Worm (Caenorhabditis elegans) whole organism, L2 larva: ENCODE measurements around the gene F11D5.5.

Source experiments
- F13H6.1 ChIP-seq: sonication (generic microtip); optimal IDR thresholded peaks from 2 replicates; lab custom pipeline; 2016; ENCODE audit warnings: missing genetic modification characterization, missing compliant biosample characterization
- R02D3.7 ChIP-seq: fragments of 150-350 bp; optimal IDR thresholded peaks from 2 replicates; lab custom pipeline; 2014; ENCODE audit warnings: missing biosample characterization, missing genetic modification characterization
- Y55F3AM.14 ChIP-seq: fragments of 200-800 bp; sonication (Bioruptor generic); optimal IDR thresholded peaks from 2 replicates; lab custom pipeline; 2018; ENCODE audit warnings: mild to moderate bottlenecking, missing genetic modification characterization, missing compliant biosample characterization
- ZK546.5 ChIP-seq: sonication (generic microtip); optimal IDR thresholded peaks from 2 replicates; lab custom pipeline; 2017; ENCODE audit warnings: missing biosample characterization, missing genetic modification characterization
- alr-1 ChIP-seq: fragments of 150-350 bp; optimal IDR thresholded peaks from 2 replicates; lab custom pipeline; 2014; ENCODE audit warnings: missing biosample characterization, missing genetic modification characterization
- aly-2 ChIP-seq: fragments of 150-350 bp; optimal IDR thresholded peaks from 2 replicates; lab custom pipeline; 2014; ENCODE audit warnings: missing biosample characterization, missing genetic modification characterization
- ama-1 ChIP-seq: fragments of 150-350 bp; optimal IDR thresholded peaks from 2 replicates; lab custom pipeline; 2018; ENCODE audit warnings: inconsistent platforms
- blmp-1 ChIP-seq: sonication (generic microtip); optimal IDR thresholded peaks from 2 replicates; lab custom pipeline; 2017; ENCODE audit warnings: missing genetic modification characterization, mild to moderate bottlenecking, missing compliant biosample characterization, antibody characterized with exemption, moderate library complexity; ENCODE audit not compliant: insufficient read depth
- ceh-82 ChIP-seq: fragments of 150-350 bp; optimal IDR thresholded peaks from 2 replicates; lab custom pipeline; 2014; ENCODE audit warnings: missing biosample characterization, missing genetic modification characterization
- crh-2 ChIP-seq: sonication (generic microtip); optimal IDR thresholded peaks from 2 replicates; lab custom pipeline; 2017; ENCODE audit warnings: missing biosample characterization, missing genetic modification characterization
- dmd-4 ChIP-seq: sonication (generic microtip); optimal IDR thresholded peaks from 2 replicates; lab custom pipeline; 2017; ENCODE audit warnings: missing biosample characterization, missing genetic modification characterization
- egl-27 ChIP-seq: sonication (generic microtip); optimal IDR thresholded peaks from 3 replicates; lab custom pipeline; 2017; ENCODE audit warnings: missing biosample characterization, missing genetic modification reagents, missing genetic modification characterization
- elt-1 ChIP-seq: fragments of 150-350 bp; optimal IDR thresholded peaks from 2 replicates; lab custom pipeline; 2014; ENCODE audit warnings: missing biosample characterization, missing genetic modification characterization
- fos-1 ChIP-seq: fragments of 150-350 bp; optimal IDR thresholded peaks from 2 replicates; lab custom pipeline; 2014; ENCODE audit warnings: missing biosample characterization, missing genetic modification characterization
- gmeb-1 ChIP-seq: fragments of 150-350 bp; optimal IDR thresholded peaks from 2 replicates; lab custom pipeline; 2014; ENCODE audit warnings: missing biosample characterization, missing genetic modification characterization
- lin-11 ChIP-seq: fragments of 150-350 bp; sonication (generic microtip); optimal IDR thresholded peaks from 2 replicates; lab custom pipeline; 2014; ENCODE audit warnings: missing biosample characterization, missing genetic modification characterization, inconsistent platforms, mixed read lengths
- lin-13 ChIP-seq: fragments of 150-350 bp; optimal IDR thresholded peaks from 2 replicates; lab custom pipeline; 2014; ENCODE audit warnings: missing biosample characterization, missing genetic modification reagents, missing genetic modification characterization
- lin-39 ChIP-seq: fragments of 150-350 bp; optimal IDR thresholded peaks from 2 replicates; lab custom pipeline; 2014; ENCODE audit warnings: missing biosample characterization, missing genetic modification reagents, missing genetic modification characterization
- lsy-2 ChIP-seq, 2 experiments: fragments of 150-350 bp in 1 of 2; sonication (generic microtip) in 1 of 2; optimal IDR thresholded peaks; 2 replicates each; lab custom pipeline; 2014 to 2017; ENCODE audit warnings: missing biosample characterization in 2 of 2, missing genetic modification characterization in 2 of 2
- mab-5 ChIP-seq: fragments of 150-350 bp; optimal IDR thresholded peaks from 2 replicates; lab custom pipeline; 2014; ENCODE audit warnings: missing biosample characterization, missing genetic modification characterization
- mbf-1 ChIP-seq: sonication (generic microtip); optimal IDR thresholded peaks from 2 replicates; lab custom pipeline; 2017; ENCODE audit warnings: missing biosample characterization, missing genetic modification characterization
- nhr-10 ChIP-seq: sonication (generic microtip); optimal IDR thresholded peaks from 2 replicates; lab custom pipeline; 2017; ENCODE audit warnings: missing biosample characterization, missing genetic modification characterization
- nhr-129 ChIP-seq: fragments of 150-350 bp; optimal IDR thresholded peaks from 2 replicates; lab custom pipeline; 2014; ENCODE audit warnings: missing biosample characterization, missing genetic modification characterization
- nhr-23 ChIP-seq: fragments of 150-350 bp; optimal IDR thresholded peaks from 2 replicates; lab custom pipeline; 2014; ENCODE audit warnings: missing biosample characterization, missing genetic modification reagents, missing genetic modification characterization
- nhr-237 ChIP-seq: fragments of 150-350 bp; optimal IDR thresholded peaks from 2 replicates; lab custom pipeline; 2014; ENCODE audit warnings: missing biosample characterization, missing genetic modification characterization
- nhr-6 ChIP-seq: fragments of 150-350 bp; optimal IDR thresholded peaks from 2 replicates; lab custom pipeline; 2014; ENCODE audit warnings: missing biosample characterization, missing genetic modification characterization
- peb-1 ChIP-seq: fragments of 150-350 bp; optimal IDR thresholded peaks from 2 replicates; lab custom pipeline; 2014; ENCODE audit warnings: missing biosample characterization, missing genetic modification characterization
- sem-4 ChIP-seq: fragments of 150-350 bp; optimal IDR thresholded peaks from 2 replicates; lab custom pipeline; 2014; ENCODE audit warnings: missing biosample characterization, missing genetic modification reagents, missing genetic modification characterization
- skn-1 ChIP-seq: sonication (generic microtip); optimal IDR thresholded peaks from 2 replicates; lab custom pipeline; 2017; ENCODE audit warnings: missing biosample characterization, missing genetic modification characterization
- sma-9 ChIP-seq, 2 experiments: fragments of 150-350 bp in 1 of 2; sonication (generic microtip) in 1 of 2; optimal IDR thresholded peaks; 2 replicates each; lab custom pipeline; 2014 to 2016; ENCODE audit warnings: missing genetic modification characterization in 2 of 2, mild to moderate bottlenecking in 1 of 2, missing biosample characterization in 1 of 2, missing compliant biosample characterization in 1 of 2, missing genetic modification reagents in 1 of 2, moderate library complexity in 1 of 2
- snpc-4 ChIP-seq: fragments of 150-350 bp; optimal IDR thresholded peaks from 2 replicates; lab custom pipeline; 2014; ENCODE audit warnings: missing biosample characterization, missing genetic modification characterization
- unc-39 ChIP-seq: fragments of 150-350 bp; optimal IDR thresholded peaks from 2 replicates; lab custom pipeline; 2014; ENCODE audit warnings: missing biosample characterization, missing genetic modification characterization
- unc-55 ChIP-seq: fragments of 150-350 bp; sonication (generic microtip); optimal IDR thresholded peaks from 3 replicates; lab custom pipeline; 2014; ENCODE audit warnings: missing biosample characterization, missing genetic modification reagents, missing genetic modification characterization
- unc-62 ChIP-seq: fragments of 150-350 bp; optimal IDR thresholded peaks from 2 replicates; lab custom pipeline; 2014; ENCODE audit warnings: missing biosample characterization, missing genetic modification reagents, missing genetic modification characterization
- zag-1 ChIP-seq: fragments of 150-350 bp; optimal IDR thresholded peaks from 2 replicates; lab custom pipeline; 2014; ENCODE audit warnings: missing biosample characterization, missing genetic modification characterization
- ztf-1 ChIP-seq: fragments of 200-800 bp; sonication (Bioruptor generic); conservative IDR thresholded peaks from 2 replicates; pipeline ENCODE4 v1.3.6; 2022; ENCODE audit warnings: missing genetic modification characterization, missing compliant biosample characterization

Gene F11D5.5

ce11 chrX:3300582-3300981 lies 1.3 kb upstream of the F11D5.5 start:
- no peak for TF ChIP-seq nhr-23 (tag; lab: Kevin White, UChicago)
- no peak for TF ChIP-seq unc-62
- TF ChIP-seq, all 48 proteins: peak for 0

DNA sequence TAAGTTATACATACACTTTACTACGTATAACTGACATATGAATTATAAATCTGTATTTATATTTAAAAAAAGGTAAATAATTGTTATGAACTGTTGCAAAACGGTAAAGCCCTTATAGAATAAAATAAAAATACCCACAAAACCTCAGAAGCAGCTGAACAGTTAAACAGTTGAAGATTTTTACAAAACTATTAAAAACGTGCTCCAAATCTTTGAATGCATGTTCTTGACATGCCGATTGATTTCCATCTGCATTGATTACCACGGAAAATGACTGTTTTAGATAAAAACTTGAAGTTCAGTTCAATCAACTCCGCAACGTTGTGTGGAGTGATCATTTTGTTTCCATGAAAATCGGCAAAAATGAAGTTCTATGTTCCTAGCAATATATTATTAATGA lies 2.2 kb downstream of the F11D5.5 start, which contains the start of gene F11D5.7:
Gene F11D5.7, plus strand, starts transcription at position 301 of the 400 bp plus-strand sequence.
- TF ChIP-seq nhr-10 (tag; lab: Kevin White, UChicago) (no peak), dmd-4 (tag; lab: Kevin White, UChicago) (no peak), aly-2 (tag; lab: Kevin White, UChicago) (no peak), lin-13 (GFP tag; lab: Kevin White, UChicago) (no peak), unc-39 (tag; lab: Kevin White, UChicago) (no peak), crh-2 (no peak), R02D3.7 (tag; lab: Kevin White, UChicago) (no peak), unc-55 (GFP tag; lab: Kevin White, UChicago) (no peak), gmeb-1 (tag; lab: Kevin White, UChicago) (no peak), ztf-1 (GFP tag; lab: Robert Waterston, UW) (no peak), mab-5 (tag; lab: Kevin White, UChicago) (no peak)

- no peak for TF ChIP-seq alr-1 (tag; lab: Kevin White, UChicago)
- no peak for TF ChIP-seq unc-62
- peak; percentile 30 for TF ChIP-seq sma-9 (GFP tag; optimal IDR thresholded peaks at IDR 0.05; lab: Kevin White, UChicago)
- TF ChIP-seq sma-9 (tag; optimal IDR thresholded peaks at IDR 0.05; lab: Kevin White, UChicago) = no peak
- TF ChIP-seq fos-1 (tag; lab: Kevin White, UChicago) = peak; percentile 75
Measured at ce11 chrX:3306594-3307296, 4.9 kb downstream of the F11D5.5 start.

ce11 chrX:3310702-3311101 lies 8.8 kb downstream of the F11D5.5 start:
- TF ChIP-seq snpc-4 (tag; lab: Kevin White, UChicago) (no peak), nhr-23 (tag; lab: Kevin White, UChicago) (no peak), unc-55 (GFP tag; lab: Kevin White, UChicago) (no peak)

ce11 chrX:3313939-3314338 lies 12.1 kb downstream of the F11D5.5 start:
- no peak for TF ChIP-seq mab-5 (tag; lab: Kevin White, UChicago)
- no peak for TF ChIP-seq egl-27 (tag; lab: Kevin White, UChicago)
- TF ChIP-seq ceh-82 = no peak
- TF ChIP-seq F13H6.1 = no peak
- TF ChIP-seq lsy-2 (tag; optimal IDR thresholded peaks at IDR 0.05; lab: Kevin White, UChicago) = no peak
- TF ChIP-seq skn-1 (tag; lab: Kevin White, UChicago) = no peak
- TF ChIP-seq unc-55 (GFP tag; lab: Kevin White, UChicago) = no peak
- no peak for TF ChIP-seq peb-1 (tag; lab: Kevin White, UChicago)
- TF ChIP-seq fos-1 (tag; lab: Kevin White, UChicago) = no peak
- TF ChIP-seq nhr-6 (tag; lab: Kevin White, UChicago) = no peak
- no peak for TF ChIP-seq nhr-237
- no peak for TF ChIP-seq lin-39 (tag; lab: Kevin White, UChicago)
- no peak for TF ChIP-seq ZK546.5 (tag; lab: Kevin White, UChicago)
- TF ChIP-seq elt-1 = no peak

- TF ChIP-seq sem-4 (no peak), ztf-1 (GFP tag; lab: Robert Waterston, UW) (no peak), nhr-237 (no peak), Y55F3AM.14 (no peak), ama-1 (lab: Kevin White, UChicago) (no peak), blmp-1 (tag; lab: Kevin White, UChicago) (no peak), fos-1 (tag; lab: Kevin White, UChicago) (no peak), nhr-129 (tag; lab: Kevin White, UChicago) (no peak), mbf-1 (tag; lab: Kevin White, UChicago) (no peak), nhr-23 (tag; lab: Kevin White, UChicago) (no peak), lin-11 (tag; lab: Kevin White, UChicago) (no peak), zag-1 (tag; lab: Kevin White, UChicago) (no peak)
Measured at ce11 chrX:3315014-3315413, 13.1 kb downstream of the F11D5.5 start, which contains the start of gene ddr-2. ddr-2 (plus strand) TSS chrX:3315314.
